Worm (Caenorhabditis elegans): ENCODE measurements around the gene F31B12.3.

ce11 chrX:10774865-10775264, 45.5 kb downstream of the F31B12.3 start:
- TF ChIP-seq nhr-77 (tag; optimal IDR thresholded peaks at IDR 0.05), result no peak
- no peak for TF ChIP-seq nhr-11 (tag; optimal IDR thresholded peaks at IDR 0.05)
- TF ChIP-seq unc-62 (GFP tag; optimal IDR thresholded peaks at IDR 0.05), result no peak
